Fruit fly (Drosophila melanogaster) whole organism, embryonic: ENCODE data around the gene CG14958.
A peak's percentile ranks its signal among the peaks of the same experiment; 100 is the strongest.

Experiments
- ATbp ChIP-seq: fragments of 200-800 bp; sonication (Bioruptor generic); optimal IDR thresholded peaks from 2 replicates; lab custom pipeline; 2017; ENCODE audit warnings: missing biosample characterization, mild to moderate bottlenecking, missing genetic modification characterization, missing genetic modification reagents
- CG10274 ChIP-seq: fragments of 200-800 bp; sonication (Bioruptor generic); optimal IDR thresholded peaks from 3 replicates; lab custom pipeline; 2017; ENCODE audit warnings: missing biosample characterization, mild to moderate bottlenecking, missing genetic modification characterization
- CG10321 ChIP-seq: fragments of 200-800 bp; sonication (Bioruptor generic); IDR thresholded peaks from 2 replicates; pipeline ENCODE4 v1.3.6; 2022; ENCODE audit warnings: missing biosample characterization, missing genetic modification characterization
- CG11560 ChIP-seq: fragments of 200-800 bp; sonication (Bioruptor generic); IDR thresholded peaks from 3 replicates; pipeline ENCODE4 v1.3.6; 2022; ENCODE audit warnings: missing biosample characterization, missing genetic modification characterization
- CG12155 ChIP-seq: fragments of 200-800 bp; sonication (Bioruptor generic); optimal IDR thresholded peaks from 3 replicates; lab custom pipeline; 2016; ENCODE audit warnings: missing biosample characterization, missing genetic modification characterization
- CG16779 ChIP-seq: fragments of 200-800 bp; sonication (Bioruptor generic); IDR thresholded peaks from 2 replicates; pipeline ENCODE4 v1.3.6; 2022; ENCODE audit warnings: missing biosample characterization, missing genetic modification characterization
- CG16863 ChIP-seq: fragments of 200-800 bp; sonication (Bioruptor generic); optimal IDR thresholded peaks from 3 replicates; lab custom pipeline; 2016; ENCODE audit warnings: missing biosample characterization, missing genetic modification characterization
- CG1792 ChIP-seq: fragments of 200-800 bp; sonication (Bioruptor generic); optimal IDR thresholded peaks from 2 replicates; lab custom pipeline; 2016; ENCODE audit warnings: missing biosample characterization, missing genetic modification characterization
- CG18262 ChIP-seq: fragments of 200-800 bp; optimal IDR thresholded peaks from 3 replicates; lab custom pipeline; 2019; ENCODE audit warnings: missing biosample characterization, mild to moderate bottlenecking, missing genetic modification characterization, moderate library complexity
- CG18764 ChIP-seq: fragments of 200-800 bp; sonication (Bioruptor generic); optimal IDR thresholded peaks from 3 replicates; lab custom pipeline; 2016; ENCODE audit warnings: missing biosample characterization, missing genetic modification characterization
- CG31365 ChIP-seq: fragments of 200-800 bp; sonication (Bioruptor generic); optimal IDR thresholded peaks from 2 replicates; lab custom pipeline; 2018; ENCODE audit warnings: missing biosample characterization, mild to moderate bottlenecking, missing genetic modification characterization
- CG3838 ChIP-seq: fragments of 200-800 bp; sonication (Bioruptor generic); optimal IDR thresholded peaks from 3 replicates; lab custom pipeline; 2016; ENCODE audit warnings: missing biosample characterization, missing genetic modification characterization
- CG4730 ChIP-seq: fragments of 200-800 bp; sonication (Bioruptor generic); IDR thresholded peaks from 2 replicates; pipeline ENCODE4 v1.3.6; 2022; ENCODE audit warnings: missing biosample characterization, missing genetic modification characterization
- CG6654 ChIP-seq: fragments of 200-800 bp; sonication (Bioruptor generic); optimal IDR thresholded peaks from 2 replicates; lab custom pipeline; 2017; ENCODE audit warnings: missing biosample characterization, mild to moderate bottlenecking, missing genetic modification characterization
- CG7556 ChIP-seq: fragments of 200-800 bp; sonication (Bioruptor generic); optimal IDR thresholded peaks from 2 replicates; lab custom pipeline; 2017; ENCODE audit warnings: missing biosample characterization, mild to moderate bottlenecking, missing genetic modification characterization
- CG7839 ChIP-seq: fragments of 200-800 bp; sonication (Bioruptor generic); optimal IDR thresholded peaks from 3 replicates; lab custom pipeline; 2018; ENCODE audit warnings: missing biosample characterization, mild to moderate bottlenecking, missing genetic modification characterization, moderate library complexity
- CG7928 ChIP-seq: fragments of 200-800 bp; sonication (Bioruptor generic); optimal IDR thresholded peaks from 2 replicates; lab custom pipeline; 2017; ENCODE audit warnings: missing biosample characterization, mild to moderate bottlenecking, missing genetic modification characterization
- CG8944 ChIP-seq: fragments of 200-800 bp; sonication (Bioruptor generic); optimal IDR thresholded peaks from 3 replicates; lab custom pipeline; 2016; ENCODE audit warnings: missing biosample characterization, missing genetic modification characterization
- CG9727 ChIP-seq: fragments of 200-800 bp; sonication (Bioruptor generic); optimal IDR thresholded peaks from 3 replicates; lab custom pipeline; 2017; ENCODE audit warnings: missing biosample characterization, mild to moderate bottlenecking, missing genetic modification characterization
- CG9817 ChIP-seq: fragments of 200-800 bp; sonication (Bioruptor generic); optimal IDR thresholded peaks from 2 replicates; lab custom pipeline; 2018; ENCODE audit warnings: missing biosample characterization, mild to moderate bottlenecking, missing genetic modification characterization, moderate library complexity
- CTCF ChIP-seq: fragments of 200-800 bp; sonication (Bioruptor generic); optimal IDR thresholded peaks from 2 replicates; lab custom pipeline; 2017; ENCODE audit warnings: missing biosample characterization, mild to moderate bottlenecking, missing genetic modification characterization, moderate library complexity
- D19B ChIP-seq: fragments of 200-800 bp; sonication (Bioruptor generic); optimal IDR thresholded peaks from 2 replicates; lab custom pipeline; 2017; ENCODE audit warnings: missing biosample characterization, mild to moderate bottlenecking, missing genetic modification characterization
- Ets65A ChIP-seq: fragments of 200-800 bp; sonication (Bioruptor generic); peaks from one replicate; lab custom pipeline; 2016; ENCODE audit warnings: missing biosample characterization, missing genetic modification characterization
- Fer3 ChIP-seq: fragments of 200-800 bp; sonication (Bioruptor generic); optimal IDR thresholded peaks from 2 replicates; lab custom pipeline; 2018; ENCODE audit warnings: missing biosample characterization, mild to moderate bottlenecking, missing genetic modification characterization, moderate library complexity
- HmgZ ChIP-seq: fragments of 200-800 bp; sonication (Bioruptor generic); optimal IDR thresholded peaks from 2 replicates; lab custom pipeline; 2018; ENCODE audit warnings: missing biosample characterization, mild to moderate bottlenecking, missing genetic modification characterization
- Hsf ChIP-seq: fragments of 200-800 bp; sonication (Bioruptor generic); optimal IDR thresholded peaks from 3 replicates; lab custom pipeline; 2016; ENCODE audit warnings: missing biosample characterization, missing genetic modification characterization
- MBD-R2 ChIP-seq: fragments of 200-800 bp; sonication (Bioruptor generic); IDR thresholded peaks from 2 replicates; pipeline ENCODE4 v1.3.6; 2022; ENCODE audit warnings: missing biosample characterization, missing genetic modification characterization
- Mad ChIP-seq: fragments of 200-800 bp; sonication (Bioruptor generic); optimal IDR thresholded peaks from 2 replicates; lab custom pipeline; 2016; ENCODE audit warnings: missing biosample characterization, missing genetic modification characterization
- Mes4 ChIP-seq: fragments of 200-800 bp; sonication (Bioruptor generic); optimal IDR thresholded peaks from 2 replicates; lab custom pipeline; 2016; ENCODE audit warnings: missing biosample characterization, missing genetic modification characterization
- Nf-YB ChIP-seq: fragments of 200-800 bp; sonication (Bioruptor generic); optimal IDR thresholded peaks from 3 replicates; lab custom pipeline; 2019; ENCODE audit warnings: missing biosample characterization, mild to moderate bottlenecking, missing genetic modification characterization, moderate library complexity
- Six4 ChIP-seq: fragments of 200-800 bp; sonication (Bioruptor generic); optimal IDR thresholded peaks from 2 replicates; lab custom pipeline; 2016; ENCODE audit warnings: missing biosample characterization, missing genetic modification characterization
- Stat92E ChIP-seq, 3 experiments: fragments of >200 bp in 2 of 3; fragments of 200-800 bp in 1 of 3; sonication (Bioruptor generic) in 1 of 3; optimal IDR thresholded peaks; 2 replicates each; lab custom pipeline; 2017 to 2019; ENCODE audit warnings: missing biosample characterization in 3 of 3, missing genetic modification characterization in 3 of 3, mild to moderate bottlenecking in 1 of 3, moderate library complexity in 1 of 3
- ase ChIP-seq: fragments of 200-800 bp; sonication (Bioruptor generic); IDR thresholded peaks from 3 replicates; pipeline ENCODE4 v1.3.6; 2022; ENCODE audit warnings: missing biosample characterization, missing genetic modification characterization
- bowl ChIP-seq: fragments of 200-800 bp; sonication (Bioruptor generic); IDR thresholded peaks from 2 replicates; pipeline ENCODE4 v1.3.6; 2022; ENCODE audit warnings: missing biosample characterization, missing genetic modification characterization
- cato ChIP-seq: fragments of 200-800 bp; sonication (Bioruptor generic); optimal IDR thresholded peaks from 2 replicates; lab custom pipeline; 2016; ENCODE audit warnings: missing biosample characterization, missing genetic modification characterization, borderline replicate concordance
- chinmo ChIP-seq: fragments of 200-800 bp; sonication (Bioruptor generic); IDR thresholded peaks from 4 replicates; pipeline ENCODE4 v1.3.6; 2022; ENCODE audit warnings: missing biosample characterization, missing genetic modification characterization; ENCODE audit not compliant: partially characterized antibody
- cwo ChIP-seq: fragments of 200-800 bp; sonication (Bioruptor generic); optimal IDR thresholded peaks from 3 replicates; lab custom pipeline; 2017; ENCODE audit warnings: missing biosample characterization, missing genetic modification characterization, mild to moderate bottlenecking, moderate library complexity, missing genetic modification reagents
- dm ChIP-seq: fragments of 200-800 bp; sonication (Bioruptor generic); optimal IDR thresholded peaks from 3 replicates; lab custom pipeline; 2016; ENCODE audit warnings: missing biosample characterization, missing genetic modification characterization
- ftz-f1 ChIP-seq: fragments of 200-800 bp; sonication (Bioruptor generic); optimal IDR thresholded peaks from 2 replicates; lab custom pipeline; 2016; ENCODE audit warnings: missing biosample characterization, missing genetic modification characterization
- ham ChIP-seq: fragments of 200-800 bp; sonication (Bioruptor generic); IDR thresholded peaks from 2 replicates; pipeline ENCODE4 v1.3.6; 2022; ENCODE audit warnings: missing biosample characterization, missing genetic modification characterization
- lilli ChIP-seq: fragments of 200-800 bp; sonication (Bioruptor generic); optimal IDR thresholded peaks from 3 replicates; lab custom pipeline; 2016; ENCODE audit warnings: missing biosample characterization, missing genetic modification characterization
- maf-S ChIP-seq: fragments of 200-800 bp; sonication (Bioruptor generic); optimal IDR thresholded peaks from 2 replicates; lab custom pipeline; 2016; ENCODE audit warnings: missing biosample characterization, missing genetic modification characterization
- nerfin-1 ChIP-seq: fragments of 200-800 bp; sonication (Bioruptor generic); optimal IDR thresholded peaks from 3 replicates; lab custom pipeline; 2019; ENCODE audit warnings: missing biosample characterization, mild to moderate bottlenecking, missing genetic modification characterization, moderate library complexity
- pita ChIP-seq: fragments of 200-800 bp; sonication (Bioruptor generic); optimal IDR thresholded peaks from 2 replicates; lab custom pipeline; 2017; ENCODE audit warnings: missing biosample characterization, mild to moderate bottlenecking, missing genetic modification characterization
- ro ChIP-seq: fragments of 200-800 bp; sonication (Bioruptor generic); IDR thresholded peaks from 2 replicates; pipeline ENCODE4 v1.3.6; 2022; ENCODE audit warnings: missing biosample characterization, missing genetic modification characterization
- sd ChIP-seq: fragments of 200-800 bp; sonication (Bioruptor generic); optimal IDR thresholded peaks from 3 replicates; lab custom pipeline; 2018; ENCODE audit warnings: missing biosample characterization, mild to moderate bottlenecking, missing genetic modification characterization, moderate library complexity
- sens-2 ChIP-seq: fragments of 200-800 bp; sonication (Bioruptor generic); IDR thresholded peaks from 2 replicates; pipeline ENCODE4 v1.3.6; 2022; ENCODE audit warnings: missing biosample characterization, missing genetic modification characterization
- seq ChIP-seq: fragments of 200-800 bp; sonication (Bioruptor generic); IDR thresholded peaks from 2 replicates; pipeline ENCODE4 v1.3.6; 2022; ENCODE audit warnings: missing biosample characterization, missing genetic modification characterization
- shn ChIP-seq: fragments of 200-800 bp; sonication (Bioruptor generic); optimal IDR thresholded peaks from 3 replicates; lab custom pipeline; 2016; ENCODE audit warnings: missing biosample characterization, missing genetic modification characterization
- tna ChIP-seq: fragments of 200-800 bp; sonication (Bioruptor generic); IDR thresholded peaks from 2 replicates; pipeline ENCODE4 v1.3.6; 2022; ENCODE audit warnings: missing biosample characterization, missing genetic modification characterization; ENCODE audit not compliant: partially characterized antibody

The CG14958 gene

DNA sequence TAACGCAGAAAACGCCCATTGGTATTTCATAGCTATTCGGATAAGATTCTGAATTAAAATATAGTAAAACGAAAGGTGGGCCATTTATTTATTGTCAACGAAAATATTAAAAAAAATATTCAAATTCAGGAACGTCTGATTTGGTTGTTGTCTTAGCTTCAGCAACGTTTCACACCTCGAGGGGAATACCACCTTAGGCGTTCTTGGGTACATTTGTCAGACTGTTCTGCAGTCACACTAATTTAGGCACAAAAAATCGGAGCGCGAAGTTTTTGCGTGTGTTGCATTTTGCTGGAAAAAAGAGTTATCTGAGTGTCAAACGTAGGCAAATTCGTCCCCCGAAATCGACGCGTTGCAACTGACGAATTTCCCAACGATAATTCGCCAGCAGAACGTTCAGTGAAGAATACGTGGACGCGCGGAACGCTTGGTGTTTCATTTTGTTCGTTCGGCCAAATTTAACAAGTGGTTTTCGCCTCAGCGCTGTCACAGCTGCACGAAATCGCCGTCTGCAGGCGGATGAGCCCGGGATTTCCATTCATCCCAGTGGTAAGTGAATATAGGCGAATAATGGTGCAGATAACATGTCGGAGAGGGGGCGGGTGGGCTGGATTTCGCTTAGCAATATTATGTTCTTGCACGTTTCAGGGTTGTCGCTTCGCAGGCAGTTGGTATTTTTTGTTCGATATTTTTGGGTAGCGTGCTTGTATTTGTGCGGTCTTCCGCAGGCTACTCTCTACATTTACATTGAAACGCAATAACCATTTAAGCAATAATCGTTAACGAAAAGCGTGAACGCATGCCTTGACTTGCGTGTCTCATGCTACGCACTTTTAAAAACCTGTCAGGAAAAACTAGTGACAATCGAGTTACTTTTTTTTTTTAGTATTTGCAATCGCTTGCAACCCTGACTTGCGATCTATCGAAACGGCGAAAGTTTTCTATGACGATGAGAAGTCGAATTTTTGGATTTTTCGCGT is 35.3 kb downstream of the CG14958 start, which contains the start of gene Larp4B (continued):
- TF ChIP-seq bowl (GFP tag; lab: Robert Waterston, UW) (no peak), CG16779 (GFP tag; lab: Robert Waterston, UW) (no peak), CG7556 (GFP tag; lab: Kevin White, UChicago) (no peak), CG12155 (GFP tag; lab: Kevin White, UChicago) (no peak), Six4 (GFP tag; lab: Kevin White, UChicago) (no peak), CG16863 (GFP tag; lab: Kevin White, UChicago) (no peak), HmgZ (tag; lab: Kevin White, UChicago) (peak; percentile 61), cato (GFP tag; lab: Kevin White, UChicago) (no peak), chinmo (no peak), nerfin-1 (tag; lab: Kevin White, UChicago) (peak; percentile 17), CTCF (GFP tag; lab: Kevin White, UChicago) (peak; percentile 59), tna (GFP tag; lab: Robert Waterston, UW) (no peak), Nf-YB (GFP tag; lab: Kevin White, UChicago) (no peak), Mes4 (GFP tag; lab: Kevin White, UChicago) (no peak), shn (no peak), sens-2 (GFP tag; lab: Robert Waterston, UW) (no peak), CG6654 (no peak), CG10321 (GFP tag; lab: Robert Waterston, UW) (no peak), CG8944 (GFP tag; lab: Kevin White, UChicago) (no peak), pita (GFP tag; lab: Kevin White, UChicago) (peak; percentile 86), cwo (no peak), Stat92E (GFP tag; optimal IDR thresholded peaks at IDR 0.05; lab: Kevin White, UChicago) (no peak), seq (GFP tag; lab: Robert Waterston, UW) (no peak), ATbp (GFP tag; lab: Kevin White, UChicago) (no peak), Mad (GFP tag; lab: Kevin White, UChicago) (no peak), ham (no peak), ftz-f1 (no peak), CG18262 (tag; lab: Kevin White, UChicago) (no peak), CG4730 (no peak), dm (GFP tag; lab: Kevin White, UChicago) (peak; percentile 80), D19B (GFP tag; lab: Kevin White, UChicago) (no peak), CG3838 (GFP tag; lab: Kevin White, UChicago) (no peak), CG9817 (tag; lab: Kevin White, UChicago) (no peak), sd (tag; lab: Kevin White, UChicago) (peak; percentile 37), CG7839 (no peak), CG11560 (no peak), ro (no peak), CG18764 (GFP tag; lab: Kevin White, UChicago) (no peak), CG10274 (no peak), CG31365 (tag; lab: Kevin White, UChicago) (no peak), Hsf (GFP tag; lab: Kevin White, UChicago) (no peak), lilli (GFP tag; lab: Kevin White, UChicago) (peak; percentile 53), CG7928 (GFP tag; lab: Kevin White, UChicago) (peak; percentile 41), CG1792 (GFP tag; lab: Kevin White, UChicago) (no peak), CG9727 (GFP tag; lab: Kevin White, UChicago) (peak; percentile 19), Fer3 (tag; lab: Kevin White, UChicago) (no peak), Ets65A (GFP tag; lab: Kevin White, UChicago) (peak; percentile 89), MBD-R2 (GFP tag; lab: Robert Waterston, UW) (peak; percentile 23; the same call in 1 of the 2 replicates), ase (GFP tag; lab: Robert Waterston, UW) (no peak), maf-S (GFP tag; lab: Kevin White, UChicago) (no peak)
